Fruit fly (Drosophila melanogaster): Measurements from ENCODE around the gene CG17154.

CG17154 gene

dm6 chr3L:12073076-12073475, 15.3 kb upstream of the CG17154 start (continued):
- peak; percentile 60 for TF ChIP-seq CG4318 (GFP tag; optimal IDR thresholded peaks at IDR 0.05)
- TF ChIP-seq CG10669 (GFP tag; optimal IDR thresholded peaks at IDR 0.05): no peak
- peak; percentile 5 for TF ChIP-seq topi (GFP tag; optimal IDR thresholded peaks at IDR 0.05)
- TF ChIP-seq spab (GFP tag; optimal IDR thresholded peaks at IDR 0.05): no peak
- peak; percentile 83 for TF ChIP-seq CG15336 (GFP tag; IDR thresholded peaks at IDR 0.05)
- TF ChIP-seq CG10631 (GFP tag; optimal IDR thresholded peaks at IDR 0.05): no peak
- no peak for TF ChIP-seq CG6808 (GFP tag; optimal IDR thresholded peaks at IDR 0.05)
- peak; percentile 9 for TF ChIP-seq CG31627 (GFP tag; optimal IDR thresholded peaks at IDR 0.05)
- no peak for TF ChIP-seq CG6792 (GFP tag; optimal IDR thresholded peaks at IDR 0.05)
- peak; percentile 12 for TF ChIP-seq lz (GFP tag; optimal IDR thresholded peaks at IDR 0.05)
- no peak for TF ChIP-seq CG7368 (GFP tag; optimal IDR thresholded peaks at IDR 0.05)
- TF ChIP-seq Ets21C (GFP tag; optimal IDR thresholded peaks at IDR 0.05): no peak
- TF ChIP-seq eg (GFP tag; IDR thresholded peaks at IDR 0.05): peak; percentile 85
- peak; percentile 47 for TF ChIP-seq achi (GFP tag; optimal IDR thresholded peaks at IDR 0.05)
- TF ChIP-seq pdm3 (GFP tag; optimal IDR thresholded peaks at IDR 0.05): peak; percentile 32
- peak; percentile 42; the same call in 1 of the 3 replicates for TF ChIP-seq CG8119 (GFP tag; IDR thresholded peaks at IDR 0.05)
- TF ChIP-seq salr (GFP tag; optimal IDR thresholded peaks at IDR 0.05): no peak
- peak; percentile 27 for TF ChIP-seq Hr39 (GFP tag; optimal IDR thresholded peaks at IDR 0.05)
- TF ChIP-seq OdsH (GFP tag; optimal IDR thresholded peaks at IDR 0.05): peak; percentile 37
- no peak for TF ChIP-seq CG11902 (GFP tag; optimal IDR thresholded peaks at IDR 0.05)
- no peak for TF ChIP-seq CG6854 (GFP tag; optimal IDR thresholded peaks at IDR 0.05)
- no peak for TF ChIP-seq CG3032 (tag; optimal IDR thresholded peaks at IDR 0.05)
- no peak for TF ChIP-seq Sox15 (GFP tag; optimal IDR thresholded peaks at IDR 0.05)
- TF ChIP-seq cyc (GFP tag; optimal IDR thresholded peaks at IDR 0.05): peak; percentile 9
- TF ChIP-seq Met (GFP tag; optimal IDR thresholded peaks at IDR 0.05): peak; percentile 51
- TF ChIP-seq Blimp-1 (GFP tag; optimal IDR thresholded peaks at IDR 0.05): no peak
- TF ChIP-seq Eip78C (GFP tag): peak; percentile 85

dm6 chr3L:12073861-12074633, 14.4 kb upstream of the CG17154 start:
- no peak for TF ChIP-seq fd85E (GFP tag; optimal IDR thresholded peaks at IDR 0.05)
- TF ChIP-seq CG7368 (GFP tag; optimal IDR thresholded peaks at IDR 0.05): no peak
- TF ChIP-seq Lpt (GFP tag; optimal IDR thresholded peaks at IDR 0.05): no peak
- TF ChIP-seq pdm3 (GFP tag; optimal IDR thresholded peaks at IDR 0.05): no peak
- TF ChIP-seq svp (GFP tag): peak; percentile 56
- no peak for TF ChIP-seq Met (GFP tag; optimal IDR thresholded peaks at IDR 0.05)

dm6 chr3L:12074952-12075351, 13.5 kb upstream of the CG17154 start:
- TF ChIP-seq CG31627 (GFP tag; optimal IDR thresholded peaks at IDR 0.05): no peak
- TF ChIP-seq fkh (GFP tag; optimal IDR thresholded peaks at IDR 0.05): peak; percentile 70
- TF ChIP-seq achi (GFP tag; optimal IDR thresholded peaks at IDR 0.05): no peak
- TF ChIP-seq CG6163 (GFP tag; IDR thresholded peaks at IDR 0.05): no peak

- TF ChIP-seq CG7368 (GFP tag; optimal IDR thresholded peaks at IDR 0.05) (no peak), CG6276 (GFP tag; optimal IDR thresholded peaks at IDR 0.05) (peak; percentile 28), CG3032 (tag; optimal IDR thresholded peaks at IDR 0.05) (no peak), CG8119 (GFP tag; IDR thresholded peaks at IDR 0.05) (peak; percentile 66), Eip78C (GFP tag) (peak; percentile 50), CG15336 (GFP tag; IDR thresholded peaks at IDR 0.05) (peak; percentile 64), Sox15 (GFP tag; optimal IDR thresholded peaks at IDR 0.05) (no peak), CG11902 (GFP tag; optimal IDR thresholded peaks at IDR 0.05) (no peak), achi (GFP tag; optimal IDR thresholded peaks at IDR 0.05) (peak; percentile 19), Hr4 (GFP tag; optimal IDR thresholded peaks at IDR 0.05) (peak; percentile 64), Eip75B (GFP tag; optimal IDR thresholded peaks at IDR 0.05) (no peak), CG31627 (GFP tag; optimal IDR thresholded peaks at IDR 0.05) (no peak), salr (GFP tag; optimal IDR thresholded peaks at IDR 0.05) (peak in 1 of 2 experiments; percentile 33), pdm3 (GFP tag; optimal IDR thresholded peaks at IDR 0.05) (peak; percentile 14), Ets96B (tag; optimal IDR thresholded peaks at IDR 0.05) (no peak), CG3919 (GFP tag; optimal IDR thresholded peaks at IDR 0.05) (no peak), OdsH (GFP tag; optimal IDR thresholded peaks at IDR 0.05) (peak; percentile 40), Sox14 (GFP tag; optimal IDR thresholded peaks at IDR 0.05) (no peak), CG10631 (GFP tag; optimal IDR thresholded peaks at IDR 0.05) (no peak), CG32006 (GFP tag; optimal IDR thresholded peaks at IDR 0.05) (peak; percentile 61), spab (GFP tag; optimal IDR thresholded peaks at IDR 0.05) (no peak), Met (GFP tag; optimal IDR thresholded peaks at IDR 0.05) (no peak), CG16779 (tag; optimal IDR thresholded peaks at IDR 0.05) (no peak), fkh (GFP tag; optimal IDR thresholded peaks at IDR 0.05) (no peak), CG4318 (GFP tag; optimal IDR thresholded peaks at IDR 0.05) (peak; percentile 8), eg (GFP tag; IDR thresholded peaks at IDR 0.05) (peak; percentile 55; the same call in 2 of the 3 replicates)
Observed at dm6 chr3L:12076312-12076711, 12.1 kb upstream of the CG17154 start.

Data from whole organism, prepupa.